Fruit fly (Drosophila melanogaster) whole organism, embryonic: ENCODE results near the gene sosie.

Experiments used
- Atf6 ChIP-seq: fragments of 200-800 bp; sonication (Bioruptor generic); IDR thresholded peaks from 2 replicates; pipeline ENCODE4 v1.3.6; 2022; ENCODE audit warnings: missing biosample characterization, missing genetic modification characterization
- C15 ChIP-seq: fragments of 200-800 bp; sonication (Bioruptor generic); IDR thresholded peaks from 3 replicates; pipeline ENCODE4 v1.3.6; 2022; ENCODE audit warnings: missing biosample characterization, missing genetic modification characterization
- CG1024 ChIP-seq: fragments of 200-800 bp; sonication (Bioruptor generic); IDR thresholded peaks from 2 replicates; pipeline ENCODE4 v1.3.6; 2022; ENCODE audit warnings: missing biosample characterization, missing genetic modification characterization
- CG10959 ChIP-seq: fragments of 200-800 bp; sonication (Bioruptor generic); IDR thresholded peaks from 2 replicates; pipeline ENCODE4 v1.3.6; 2022; ENCODE audit warnings: missing biosample characterization, missing genetic modification characterization
- CG11247 ChIP-seq: fragments of 200-800 bp; sonication (Bioruptor generic); IDR thresholded peaks from 2 replicates; pipeline ENCODE4 v1.3.6; 2022; ENCODE audit warnings: missing biosample characterization, missing genetic modification characterization
- CG12219 ChIP-seq: fragments of 200-800 bp; sonication (Bioruptor generic); optimal IDR thresholded peaks from 3 replicates; lab custom pipeline; 2018; ENCODE audit warnings: missing biosample characterization, mild to moderate bottlenecking, missing genetic modification characterization
- CG13775 ChIP-seq: fragments of 200-800 bp; sonication (Bioruptor generic); optimal IDR thresholded peaks from 3 replicates; lab custom pipeline; 2017; ENCODE audit warnings: missing biosample characterization, mild to moderate bottlenecking, missing genetic modification characterization
- CG1529 ChIP-seq: fragments of 200-800 bp; sonication (Bioruptor generic); optimal IDR thresholded peaks from 3 replicates; lab custom pipeline; 2018; ENCODE audit warnings: missing biosample characterization, missing genetic modification characterization
- CG15514 ChIP-seq: fragments of 200-800 bp; sonication (Bioruptor generic); optimal IDR thresholded peaks from 3 replicates; lab custom pipeline; 2017; ENCODE audit warnings: missing biosample characterization, missing genetic modification characterization, mild to moderate bottlenecking, moderate library complexity, missing genetic modification reagents
- CG15696 ChIP-seq: fragments of 200-800 bp; sonication (Bioruptor generic); optimal IDR thresholded peaks from 2 replicates; lab custom pipeline; 2019; ENCODE audit warnings: missing biosample characterization, mild to moderate bottlenecking, missing genetic modification characterization, moderate library complexity
- CG18476 ChIP-seq: fragments of 200-800 bp; sonication (Bioruptor generic); optimal IDR thresholded peaks from 2 replicates; lab custom pipeline; 2016; ENCODE audit warnings: missing biosample characterization, mild to moderate bottlenecking, missing genetic modification characterization
- CG2875 ChIP-seq: fragments of 200-800 bp; sonication (Bioruptor generic); optimal IDR thresholded peaks from 2 replicates; lab custom pipeline; 2017; ENCODE audit warnings: missing biosample characterization, mild to moderate bottlenecking, missing genetic modification characterization, missing genetic modification reagents
- CG32532 ChIP-seq: fragments of 200-800 bp; sonication (Bioruptor generic); IDR thresholded peaks from 2 replicates; pipeline ENCODE4 v1.3.6; 2022; ENCODE audit warnings: missing biosample characterization, missing genetic modification characterization
- CG33213 ChIP-seq: fragments of 200-800 bp; sonication (Bioruptor generic); optimal IDR thresholded peaks from 3 replicates; lab custom pipeline; 2016; ENCODE audit warnings: missing biosample characterization, missing genetic modification characterization
- CG4424 ChIP-seq: fragments of 200-800 bp; sonication (Bioruptor generic); optimal IDR thresholded peaks from 3 replicates; lab custom pipeline; 2016; ENCODE audit warnings: missing biosample characterization, missing genetic modification characterization
- CG6175 ChIP-seq: fragments of 200-800 bp; sonication (Bioruptor generic); IDR thresholded peaks from 3 replicates; pipeline ENCODE4 v1.3.6; 2022; ENCODE audit warnings: missing biosample characterization, missing genetic modification characterization
- CG6272 ChIP-seq: fragments of 200-800 bp; sonication (Bioruptor generic); IDR thresholded peaks from 2 replicates; pipeline ENCODE4 v1.3.6; 2022; ENCODE audit warnings: missing biosample characterization, missing genetic modification characterization
- CG7357 ChIP-seq: fragments of 200-800 bp; sonication (Bioruptor generic); IDR thresholded peaks from 3 replicates; pipeline ENCODE4 v1.3.6; 2022; ENCODE audit warnings: missing biosample characterization, missing genetic modification characterization
- CG7963 ChIP-seq: fragments of 200-800 bp; sonication (Bioruptor generic); IDR thresholded peaks from 3 replicates; pipeline ENCODE4 v1.3.6; 2022; ENCODE audit warnings: missing biosample characterization, missing genetic modification characterization; ENCODE audit not compliant: partially characterized antibody
- CG9797 ChIP-seq: fragments of 200-800 bp; sonication (Bioruptor generic); optimal IDR thresholded peaks from 3 replicates; lab custom pipeline; 2018; ENCODE audit warnings: missing biosample characterization, mild to moderate bottlenecking, missing genetic modification characterization
- D19B ChIP-seq: fragments of 200-800 bp; sonication (Bioruptor generic); optimal IDR thresholded peaks from 2 replicates; lab custom pipeline; 2017; ENCODE audit warnings: missing biosample characterization, mild to moderate bottlenecking, missing genetic modification characterization
- Dad ChIP-seq: fragments of 200-800 bp; sonication (Bioruptor generic); optimal IDR thresholded peaks from 3 replicates; lab custom pipeline; 2016; ENCODE audit warnings: missing biosample characterization, missing genetic modification characterization
- Doc3 ChIP-seq: fragments of 200-800 bp; sonication (Bioruptor generic); IDR thresholded peaks from 3 replicates; pipeline ENCODE4 v1.3.6; 2022; ENCODE audit warnings: missing biosample characterization, missing genetic modification characterization; ENCODE audit not compliant: partially characterized antibody
- Hmr ChIP-seq: fragments of 200-800 bp; sonication (Bioruptor generic); optimal IDR thresholded peaks from 3 replicates; lab custom pipeline; 2017; ENCODE audit warnings: mild to moderate bottlenecking, missing biosample characterization, missing genetic modification reagents, missing genetic modification characterization
- Lhr ChIP-seq: fragments of 200-800 bp; sonication (Bioruptor generic); optimal IDR thresholded peaks from 3 replicates; lab custom pipeline; 2017; ENCODE audit warnings: mild to moderate bottlenecking, missing biosample characterization, missing genetic modification reagents, missing genetic modification characterization
- MBD-R2 ChIP-seq: fragments of 200-800 bp; sonication (Bioruptor generic); IDR thresholded peaks from 2 replicates; pipeline ENCODE4 v1.3.6; 2022; ENCODE audit warnings: missing biosample characterization, missing genetic modification characterization
- Sin3A ChIP-seq: fragments of >200 bp; optimal IDR thresholded peaks from 2 replicates; lab custom pipeline; 2018
- Sox100B ChIP-seq: fragments of 200-800 bp; sonication (Bioruptor generic); optimal IDR thresholded peaks from 3 replicates; lab custom pipeline; 2018; ENCODE audit warnings: missing biosample characterization, mild to moderate bottlenecking, missing genetic modification characterization
- abd-A ChIP-seq: fragments of 200-800 bp; sonication (Bioruptor generic); optimal IDR thresholded peaks from 3 replicates; lab custom pipeline; 2019; ENCODE audit warnings: missing biosample characterization, mild to moderate bottlenecking, missing genetic modification characterization, moderate library complexity
- bcd ChIP-seq: fragments of 200-800 bp; sonication (Bioruptor generic); optimal IDR thresholded peaks from 2 replicates; lab custom pipeline; 2017; ENCODE audit warnings: missing biosample characterization, mild to moderate bottlenecking, missing genetic modification characterization
- cato ChIP-seq: fragments of 200-800 bp; sonication (Bioruptor generic); optimal IDR thresholded peaks from 2 replicates; lab custom pipeline; 2016; ENCODE audit warnings: missing biosample characterization, missing genetic modification characterization, borderline replicate concordance
- crp ChIP-seq, 2 experiments: fragments of 200-800 bp; sonication (Bioruptor generic); optimal IDR thresholded peaks; 2 replicates in 1 of 2; 3 replicates in 1 of 2; lab custom pipeline; 2017; ENCODE audit warnings: missing biosample characterization in 2 of 2, missing genetic modification characterization in 2 of 2, mild to moderate bottlenecking in 1 of 2, moderate library complexity in 1 of 2
- grau ChIP-seq: fragments of 200-800 bp; optimal IDR thresholded peaks from 3 replicates; lab custom pipeline; 2019; ENCODE audit warnings: missing biosample characterization, mild to moderate bottlenecking, missing genetic modification characterization, moderate library complexity
- hbn ChIP-seq: fragments of 200-800 bp; sonication (Bioruptor generic); IDR thresholded peaks from 2 replicates; pipeline ENCODE4 v1.3.6; 2022; ENCODE audit warnings: missing biosample characterization, missing genetic modification characterization; ENCODE audit not compliant: partially characterized antibody
- maf-S ChIP-seq: fragments of 200-800 bp; sonication (Bioruptor generic); optimal IDR thresholded peaks from 2 replicates; lab custom pipeline; 2016; ENCODE audit warnings: missing biosample characterization, missing genetic modification characterization
- mam ChIP-seq: fragments of 200-800 bp; sonication (Bioruptor generic); optimal IDR thresholded peaks from 3 replicates; lab custom pipeline; 2016; ENCODE audit warnings: missing biosample characterization, missing genetic modification characterization
- org-1 ChIP-seq: fragments of 200-800 bp; sonication (Bioruptor generic); optimal IDR thresholded peaks from 2 replicates; lab custom pipeline; 2017; ENCODE audit warnings: missing biosample characterization, missing genetic modification characterization
- otp ChIP-seq: fragments of 200-800 bp; sonication (Bioruptor generic); IDR thresholded peaks from 3 replicates; pipeline ENCODE4, ENCODE4 v1.3.6; 2022; ENCODE audit warnings: missing biosample characterization, missing genetic modification characterization
- peb ChIP-seq: fragments of 200-800 bp; sonication (Bioruptor generic); IDR thresholded peaks from 2 replicates; pipeline ENCODE4 v1.3.6; 2022; ENCODE audit warnings: missing biosample characterization, missing genetic modification characterization
- phol ChIP-seq: fragments of 200-800 bp; sonication (Bioruptor generic); optimal IDR thresholded peaks from 3 replicates; lab custom pipeline; 2018; ENCODE audit warnings: missing biosample characterization, mild to moderate bottlenecking, missing genetic modification characterization, moderate library complexity
- schlank ChIP-seq: fragments of 200-800 bp; sonication (Bioruptor generic); optimal IDR thresholded peaks from 2 replicates; lab custom pipeline; 2018; ENCODE audit warnings: missing biosample characterization, mild to moderate bottlenecking, missing genetic modification characterization
- sima ChIP-seq: fragments of 200-800 bp; sonication (Bioruptor generic); optimal IDR thresholded peaks from 2 replicates; lab custom pipeline; 2016; ENCODE audit warnings: missing biosample characterization, missing genetic modification characterization
- slbo ChIP-seq: fragments of 200-800 bp; sonication (Bioruptor generic); IDR thresholded peaks from 2 replicates; pipeline ENCODE4 v1.3.6; 2022; ENCODE audit warnings: missing biosample characterization, missing genetic modification characterization
- ssp ChIP-seq: fragments of 200-800 bp; sonication (Bioruptor generic); IDR thresholded peaks from 2 replicates; pipeline ENCODE4 v1.3.6; 2022; ENCODE audit warnings: missing biosample characterization, missing genetic modification characterization
- tll ChIP-seq, 2 experiments: fragments of 200-800 bp in 1 of 2; fragments of >200 bp in 1 of 2; sonication (Bioruptor generic) in 1 of 2; optimal IDR thresholded peaks; 2 replicates each; lab custom pipeline; 2017 to 2019; ENCODE audit warnings: missing biosample characterization in 2 of 2, missing genetic modification characterization in 2 of 2, mild to moderate bottlenecking in 1 of 2, moderate library complexity in 1 of 2
- unc-4 ChIP-seq: fragments of 200-800 bp; sonication (Bioruptor generic); IDR thresholded peaks from 2 replicates; pipeline ENCODE4 v1.3.6; 2022; ENCODE audit warnings: missing biosample characterization, missing genetic modification characterization; ENCODE audit not compliant: partially characterized antibody
- usp ChIP-seq: fragments of >200 bp; optimal IDR thresholded peaks from 2 replicates; lab custom pipeline; 2017; ENCODE audit warnings: missing biosample characterization, missing genetic modification characterization
- vnd ChIP-seq: fragments of 200-800 bp; sonication (Bioruptor generic); IDR thresholded peaks from 3 replicates; pipeline ENCODE4 v1.3.6; 2022; ENCODE audit warnings: missing biosample characterization, missing genetic modification characterization; ENCODE audit not compliant: partially characterized antibody
- yki ChIP-seq: fragments of >200 bp; optimal IDR thresholded peaks from 3 replicates; lab custom pipeline; 2018

Gene sosie

dm6 chr3R:24810844-24811625, 22.7 kb upstream of the sosie start (continued):
- TF ChIP-seq ssp (peak; percentile 70), maf-S (GFP tag; lab: Kevin White, UChicago) (peak; percentile 80), CG7357 (peak; percentile 79), grau (tag; lab: Kevin White, UChicago) (peak; percentile 91), Sox100B (GFP tag; lab: Kevin White, UChicago) (peak; percentile 81), yki (lab: Kevin White, UChicago) (no peak), phol (tag; lab: Kevin White, UChicago) (peak; percentile 82), Atf6 (peak; percentile 94), hbn (GFP tag; lab: Robert Waterston, UW) (no peak), CG15514 (GFP tag; lab: Kevin White, UChicago) (peak; percentile 82), CG12219 (GFP tag; lab: Kevin White, UChicago) (peak; percentile 92), CG13775 (GFP tag; lab: Kevin White, UChicago) (peak; percentile 75), CG6175 (peak; percentile 79; the same call in 2 of the 3 replicates), bcd (GFP tag; lab: Kevin White, UChicago) (peak; percentile 82), tll (GFP tag; optimal IDR thresholded peaks at IDR 0.05; lab: Kevin White, UChicago) (no peak), CG1529 (peak; percentile 78), MBD-R2 (GFP tag; lab: Robert Waterston, UW) (peak; percentile 68; the same call in 1 of the 2 replicates), crp (GFP tag; optimal IDR thresholded peaks at IDR 0.05; lab: Kevin White, UChicago) (peak in 1 of 2 experiments; percentile 39), CG32532 (GFP tag; lab: Robert Waterston, UW) (peak; percentile 95), mam (GFP tag; lab: Kevin White, UChicago) (peak; percentile 90), CG15696 (tag; lab: Kevin White, UChicago) (peak; percentile 30), C15 (GFP tag; lab: Robert Waterston, UW) (peak; percentile 83), Doc3 (GFP tag; lab: Robert Waterston, UW) (no peak), CG6272 (peak; percentile 81), CG1024 (GFP tag; lab: Robert Waterston, UW) (peak; percentile 72), unc-4 (GFP tag; lab: Robert Waterston, UW) (no peak), slbo (GFP tag; lab: Robert Waterston, UW) (peak; percentile 94), cato (peak; percentile 65), Hmr (GFP tag; lab: Kevin White, UChicago) (peak; percentile 92), CG33213 (GFP tag; lab: Kevin White, UChicago) (peak; percentile 45), sima (GFP tag; lab: Kevin White, UChicago) (peak; percentile 71), otp (peak; percentile 85), org-1 (GFP tag; lab: Kevin White, UChicago) (peak; percentile 85), CG11247 (peak; percentile 84), CG10959 (GFP tag; lab: Robert Waterston, UW) (peak; percentile 58; the same call in 1 of the 2 replicates), abd-A (tag; lab: Kevin White, UChicago) (no peak), peb (GFP tag; lab: Robert Waterston, UW) (peak; percentile 75), CG2875 (peak; percentile 77), schlank (tag; lab: Kevin White, UChicago) (peak; percentile 91), D19B (GFP tag; lab: Kevin White, UChicago) (peak; percentile 73), Lhr (GFP tag; lab: Kevin White, UChicago) (peak; percentile 41), vnd (no peak), Dad (GFP tag; lab: Kevin White, UChicago) (peak; percentile 86), CG4424 (peak; percentile 83), Sin3A (lab: Kevin White, UChicago) (no peak), usp (GFP tag; lab: Kevin White, UChicago) (no peak), CG18476 (GFP tag; lab: Kevin White, UChicago) (peak; percentile 83), CG9797 (GFP tag; lab: Kevin White, UChicago) (no peak), CG7963 (GFP tag; lab: Robert Waterston, UW) (no peak)
